Fruit fly (Drosophila melanogaster) whole organism, prepupa: ENCODE results near the gene idc.

Experiments used
- CG15336 ChIP-seq: fragments of 200-800 bp; sonication (Bioruptor generic); IDR thresholded peaks from 2 replicates; pipeline ENCODE4 v1.3.6; 2022; ENCODE audit warnings: missing biosample characterization, missing genetic modification characterization
- CG3032 ChIP-seq: fragments of 200-800 bp; optimal IDR thresholded peaks from 2 replicates; lab custom pipeline; 2019; ENCODE audit warnings: missing biosample characterization, mild to moderate bottlenecking, missing genetic modification characterization, moderate library complexity
- CG6276 ChIP-seq: fragments of 200-800 bp; sonication (Bioruptor generic); optimal IDR thresholded peaks from 2 replicates; lab custom pipeline; 2017; ENCODE audit warnings: missing biosample characterization, mild to moderate bottlenecking, missing genetic modification characterization
- CG6792 ChIP-seq: fragments of 200-800 bp; sonication (Bioruptor generic); optimal IDR thresholded peaks from 3 replicates; lab custom pipeline; 2016; ENCODE audit warnings: missing biosample characterization, missing genetic modification characterization
- CG6854 ChIP-seq: fragments of 200-800 bp; sonication (Bioruptor generic); optimal IDR thresholded peaks from 2 replicates; lab custom pipeline; 2017; ENCODE audit warnings: missing biosample characterization, mild to moderate bottlenecking, missing genetic modification characterization
- CG7368 ChIP-seq: fragments of 200-800 bp; sonication (Bioruptor generic); optimal IDR thresholded peaks from 3 replicates; lab custom pipeline; 2016; ENCODE audit warnings: missing biosample characterization, missing genetic modification characterization
- Eip75B ChIP-seq: fragments of 200-800 bp; sonication (Bioruptor generic); optimal IDR thresholded peaks from 3 replicates; lab custom pipeline; 2016; ENCODE audit warnings: missing biosample characterization, missing genetic modification characterization
- Sox14 ChIP-seq: fragments of 200-800 bp; sonication (Bioruptor generic); optimal IDR thresholded peaks from 3 replicates; lab custom pipeline; 2016; ENCODE audit warnings: missing biosample characterization, missing genetic modification characterization
- eg ChIP-seq: fragments of 200-800 bp; sonication (Bioruptor generic); IDR thresholded peaks from 3 replicates; pipeline ENCODE4 v1.3.6; 2022; ENCODE audit warnings: missing biosample characterization, missing genetic modification characterization
- esn ChIP-seq: fragments of 200-800 bp; sonication (Bioruptor generic); optimal IDR thresholded peaks from 2 replicates; lab custom pipeline; 2016; ENCODE audit warnings: missing biosample characterization, mild to moderate bottlenecking, missing genetic modification characterization, moderate library complexity
- fd85E ChIP-seq: fragments of 200-800 bp; sonication (Bioruptor generic); optimal IDR thresholded peaks from 3 replicates; lab custom pipeline; 2016; ENCODE audit warnings: missing biosample characterization, missing genetic modification characterization
- fkh ChIP-seq: fragments of 200-800 bp; sonication (Bioruptor generic); optimal IDR thresholded peaks from 3 replicates; lab custom pipeline; 2017; ENCODE audit warnings: missing biosample characterization, mild to moderate bottlenecking, missing genetic modification characterization, moderate library complexity
- pdm3 ChIP-seq: fragments of 200-800 bp; sonication (Bioruptor generic); optimal IDR thresholded peaks from 3 replicates; lab custom pipeline; 2016; ENCODE audit warnings: missing biosample characterization, missing genetic modification characterization
- spab ChIP-seq: fragments of 200-800 bp; sonication (Bioruptor generic); optimal IDR thresholded peaks from 2 replicates; lab custom pipeline; 2017; ENCODE audit warnings: missing biosample characterization, mild to moderate bottlenecking, missing genetic modification characterization, missing genetic modification reagents

dm6 chr3R:20082350-20082749, 50.7 kb downstream of the idc start, which contains the start of gene Rh3:
- TF ChIP-seq eg (GFP tag; lab: Robert Waterston, UW) (no peak), CG6276 (no peak), spab (no peak), esn (GFP tag; lab: Kevin White, UChicago) (no peak), CG3032 (tag; lab: Kevin White, UChicago) (no peak), pdm3 (GFP tag; lab: Kevin White, UChicago) (no peak), fkh (GFP tag; lab: Kevin White, UChicago) (no peak), CG7368 (GFP tag; lab: Kevin White, UChicago) (no peak), CG15336 (GFP tag; lab: Robert Waterston, UW) (no peak), CG6792 (GFP tag; lab: Kevin White, UChicago) (no peak), fd85E (GFP tag; lab: Kevin White, UChicago) (no peak), CG6854 (GFP tag; lab: Kevin White, UChicago) (no peak), Eip75B (GFP tag; lab: Kevin White, UChicago) (no peak), Sox14 (GFP tag; lab: Kevin White, UChicago) (no peak)
